Fruit fly (Drosophila melanogaster): Measurements from ENCODE around the gene Mst98Ca.

Gene Mst98Ca

DNA sequence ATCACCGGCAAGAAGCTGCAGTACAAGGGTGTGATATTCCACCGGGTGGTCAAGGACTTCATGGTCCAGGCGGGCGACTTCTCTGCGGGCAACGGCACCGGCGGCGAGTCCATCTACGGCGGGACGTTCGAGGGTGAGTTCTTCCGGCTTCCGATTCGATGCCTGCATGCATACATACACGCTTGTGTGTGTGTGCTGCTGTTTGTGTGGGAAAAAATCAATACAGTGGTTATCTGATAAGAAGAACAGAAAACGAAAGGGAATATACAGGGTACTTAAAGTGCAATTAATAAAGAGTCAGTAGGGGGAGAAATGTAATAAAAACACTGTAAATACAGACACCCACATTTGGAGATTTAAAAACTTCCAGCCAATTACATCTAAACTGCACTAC lies 49.5 kb downstream of the Mst98Ca start:
- no peak for TF ChIP-seq CG17801 (GFP tag; optimal IDR thresholded peaks at IDR 0.05; ENCODE audit: partially characterized antibody)

Measured in ovary, adult (tissue).